Fruit fly (Drosophila melanogaster) whole organism, embryonic: ENCODE results near the gene Zaf1.

Experiments
- B-H2 ChIP-seq: fragments of 200-800 bp; sonication (Bioruptor generic); optimal IDR thresholded peaks from 2 replicates; lab custom pipeline; 2018; ENCODE audit warnings: missing biosample characterization, mild to moderate bottlenecking, missing genetic modification characterization
- CG11247 ChIP-seq: fragments of 200-800 bp; sonication (Bioruptor generic); IDR thresholded peaks from 2 replicates; pipeline ENCODE4 v1.3.6; 2022; ENCODE audit warnings: missing biosample characterization, missing genetic modification characterization
- CG11560 ChIP-seq: fragments of 200-800 bp; sonication (Bioruptor generic); IDR thresholded peaks from 3 replicates; pipeline ENCODE4 v1.3.6; 2022; ENCODE audit warnings: missing biosample characterization, missing genetic modification characterization
- CG12236 ChIP-seq: fragments of 200-800 bp; sonication (Bioruptor generic); optimal IDR thresholded peaks from 2 replicates; lab custom pipeline; 2016; ENCODE audit warnings: missing biosample characterization, missing genetic modification characterization
- CG13287 ChIP-seq: fragments of 200-800 bp; sonication (Bioruptor generic); IDR thresholded peaks from 2 replicates; pipeline ENCODE4 v1.3.6; 2022; ENCODE audit warnings: missing biosample characterization, missing genetic modification characterization; ENCODE audit not compliant: partially characterized antibody
- CG13296 ChIP-seq: fragments of 200-800 bp; sonication (Bioruptor generic); optimal IDR thresholded peaks from 3 replicates; lab custom pipeline; 2018; ENCODE audit warnings: missing biosample characterization, mild to moderate bottlenecking, missing genetic modification characterization
- CG15269 ChIP-seq: fragments of 200-800 bp; sonication (Bioruptor generic); optimal IDR thresholded peaks from 2 replicates; lab custom pipeline; 2018; ENCODE audit warnings: missing biosample characterization, mild to moderate bottlenecking, missing genetic modification characterization, moderate library complexity
- CG31441 ChIP-seq: fragments of 200-800 bp; sonication (Bioruptor generic); IDR thresholded peaks from 2 replicates; pipeline ENCODE4 v1.3.6; 2022; ENCODE audit warnings: missing biosample characterization, missing genetic modification characterization
- CG34224 ChIP-seq: fragments of 200-800 bp; sonication (Bioruptor generic); IDR thresholded peaks from 3 replicates; pipeline ENCODE4 v1.3.6; 2022; ENCODE audit warnings: missing biosample characterization, missing genetic modification characterization; ENCODE audit not compliant: partially characterized antibody
- CG34376 ChIP-seq: fragments of 200-800 bp; sonication (Bioruptor generic); optimal IDR thresholded peaks from 2 replicates; lab custom pipeline; 2018; ENCODE audit warnings: missing biosample characterization, mild to moderate bottlenecking, missing genetic modification characterization
- CG3726 ChIP-seq: fragments of 200-800 bp; sonication (Bioruptor generic); IDR thresholded peaks from 3 replicates; pipeline ENCODE4, ENCODE4 v1.3.6; 2022; ENCODE audit warnings: missing biosample characterization, missing genetic modification characterization
- CG8290 ChIP-seq, 3 experiments: fragments of 200-800 bp; sonication (Bioruptor generic); optimal IDR thresholded peaks; 2 replicates each; lab custom pipeline; 2016 to 2019; ENCODE audit warnings: missing biosample characterization in 3 of 3, missing genetic modification characterization in 3 of 3, mild to moderate bottlenecking in 2 of 3, moderate library complexity in 1 of 3
- CG9437 ChIP-seq: fragments of 200-800 bp; sonication (Bioruptor generic); optimal IDR thresholded peaks from 2 replicates; lab custom pipeline; 2018; ENCODE audit warnings: missing biosample characterization, mild to moderate bottlenecking, missing genetic modification characterization
- CG9797 ChIP-seq: fragments of 200-800 bp; sonication (Bioruptor generic); optimal IDR thresholded peaks from 3 replicates; lab custom pipeline; 2018; ENCODE audit warnings: missing biosample characterization, mild to moderate bottlenecking, missing genetic modification characterization
- D19B ChIP-seq: fragments of 200-800 bp; sonication (Bioruptor generic); optimal IDR thresholded peaks from 2 replicates; lab custom pipeline; 2017; ENCODE audit warnings: missing biosample characterization, mild to moderate bottlenecking, missing genetic modification characterization
- Dip3 ChIP-seq: fragments of 200-800 bp; sonication (Bioruptor generic); optimal IDR thresholded peaks from 3 replicates; lab custom pipeline; 2016; ENCODE audit warnings: missing biosample characterization, missing genetic modification characterization
- Dp ChIP-seq: fragments of 200-800 bp; sonication (Bioruptor generic); optimal IDR thresholded peaks from 2 replicates; lab custom pipeline; 2018; ENCODE audit warnings: missing biosample characterization, mild to moderate bottlenecking, missing genetic modification characterization, moderate library complexity
- Gsc ChIP-seq: fragments of 200-800 bp; sonication (Bioruptor generic); IDR thresholded peaks from 2 replicates; pipeline ENCODE4 v1.3.6; 2022; ENCODE audit warnings: missing biosample characterization, missing genetic modification characterization
- HLH4C ChIP-seq: fragments of 200-800 bp; sonication (Bioruptor generic); IDR thresholded peaks from 3 replicates; pipeline ENCODE4 v1.3.6; 2022; ENCODE audit warnings: missing biosample characterization, missing genetic modification characterization; ENCODE audit not compliant: partially characterized antibody
- Myb ChIP-seq: fragments of 200-800 bp; sonication (Bioruptor generic); optimal IDR thresholded peaks from 2 replicates; lab custom pipeline; 2016; ENCODE audit warnings: missing biosample characterization, missing genetic modification characterization
- NC2α ChIP-seq: fragments of 200-800 bp; sonication (Bioruptor generic); optimal IDR thresholded peaks from 2 replicates; lab custom pipeline; 2016; ENCODE audit warnings: missing biosample characterization, missing genetic modification characterization
- Nf-YB ChIP-seq: fragments of 200-800 bp; sonication (Bioruptor generic); optimal IDR thresholded peaks from 3 replicates; lab custom pipeline; 2019; ENCODE audit warnings: missing biosample characterization, mild to moderate bottlenecking, missing genetic modification characterization, moderate library complexity
- Ravus ChIP-seq: fragments of 200-800 bp; sonication (Bioruptor generic); IDR thresholded peaks from 2 replicates; pipeline ENCODE4 v1.3.6; 2022; ENCODE audit warnings: missing biosample characterization, missing genetic modification characterization
- Sox100B ChIP-seq: fragments of 200-800 bp; sonication (Bioruptor generic); optimal IDR thresholded peaks from 3 replicates; lab custom pipeline; 2018; ENCODE audit warnings: missing biosample characterization, mild to moderate bottlenecking, missing genetic modification characterization
- Sry-δ ChIP-seq: fragments of 200-800 bp; sonication (Bioruptor generic); optimal IDR thresholded peaks from 2 replicates; lab custom pipeline; 2016; ENCODE audit warnings: missing biosample characterization, missing genetic modification characterization
- Ssrp ChIP-seq: fragments of 200-800 bp; sonication (Bioruptor generic); optimal IDR thresholded peaks from 2 replicates; lab custom pipeline; 2018; ENCODE audit warnings: missing biosample characterization, mild to moderate bottlenecking, missing genetic modification characterization, moderate library complexity
- ab ChIP-seq: fragments of 200-800 bp; sonication (Bioruptor generic); optimal IDR thresholded peaks from 2 replicates; lab custom pipeline; 2016; ENCODE audit warnings: missing biosample characterization, missing genetic modification characterization
- az2 ChIP-seq: fragments of 200-800 bp; sonication (Bioruptor generic); optimal IDR thresholded peaks from 3 replicates; lab custom pipeline; 2016; ENCODE audit warnings: missing biosample characterization, missing genetic modification characterization
- btn ChIP-seq: fragments of 200-800 bp; sonication (Bioruptor generic); optimal IDR thresholded peaks from 2 replicates; lab custom pipeline; 2016; ENCODE audit warnings: missing biosample characterization, missing genetic modification characterization
- cad ChIP-seq: fragments of >200 bp; optimal IDR thresholded peaks from 2 replicates; lab custom pipeline; 2017; ENCODE audit warnings: missing biosample characterization, missing genetic modification characterization
- chinmo ChIP-seq: fragments of 200-800 bp; sonication (Bioruptor generic); IDR thresholded peaks from 4 replicates; pipeline ENCODE4 v1.3.6; 2022; ENCODE audit warnings: missing biosample characterization, missing genetic modification characterization; ENCODE audit not compliant: partially characterized antibody
- eve ChIP-seq, 2 experiments: fragments of >200 bp; optimal IDR thresholded peaks; 2 replicates each; lab custom pipeline; 2017; ENCODE audit warnings: missing biosample characterization in 2 of 2, missing genetic modification characterization in 2 of 2
- gcm ChIP-seq: fragments of 200-800 bp; sonication (Bioruptor generic); optimal IDR thresholded peaks from 2 replicates; lab custom pipeline; 2019; ENCODE audit warnings: missing biosample characterization, mild to moderate bottlenecking, missing genetic modification characterization, moderate library complexity
- gfzf ChIP-seq: fragments of 200-800 bp; sonication (Bioruptor generic); optimal IDR thresholded peaks from 2 replicates; lab custom pipeline; 2016; ENCODE audit warnings: missing biosample characterization, mild to moderate bottlenecking, missing genetic modification characterization, moderate library complexity
- grau ChIP-seq: fragments of 200-800 bp; optimal IDR thresholded peaks from 3 replicates; lab custom pipeline; 2019; ENCODE audit warnings: missing biosample characterization, mild to moderate bottlenecking, missing genetic modification characterization, moderate library complexity
- her ChIP-seq: fragments of 200-800 bp; sonication (Bioruptor generic); optimal IDR thresholded peaks from 2 replicates; lab custom pipeline; 2016; ENCODE audit warnings: missing biosample characterization, missing genetic modification characterization
- lab ChIP-seq: fragments of 200-800 bp; sonication (Bioruptor generic); optimal IDR thresholded peaks from 3 replicates; lab custom pipeline; 2017; ENCODE audit warnings: missing biosample characterization, missing genetic modification characterization, mild to moderate bottlenecking, moderate library complexity, missing genetic modification reagents
- nau ChIP-seq: fragments of 200-800 bp; sonication (Bioruptor generic); optimal IDR thresholded peaks from 3 replicates; lab custom pipeline; 2017; ENCODE audit warnings: missing biosample characterization, mild to moderate bottlenecking, missing genetic modification characterization, missing genetic modification reagents
- nerfin-1 ChIP-seq: fragments of 200-800 bp; sonication (Bioruptor generic); optimal IDR thresholded peaks from 3 replicates; lab custom pipeline; 2019; ENCODE audit warnings: missing biosample characterization, mild to moderate bottlenecking, missing genetic modification characterization, moderate library complexity
- p53 ChIP-seq: fragments of 200-800 bp; sonication (Bioruptor generic); optimal IDR thresholded peaks from 2 replicates; lab custom pipeline; 2016; ENCODE audit warnings: missing biosample characterization, missing genetic modification characterization
- pho ChIP-seq: fragments of 200-800 bp; sonication (Bioruptor generic); optimal IDR thresholded peaks from 2 replicates; lab custom pipeline; 2016; ENCODE audit warnings: missing biosample characterization, missing genetic modification characterization
- ranshi ChIP-seq: fragments of 200-800 bp; sonication (Bioruptor generic); IDR thresholded peaks from 2 replicates; pipeline ENCODE4 v1.3.6; 2022; ENCODE audit warnings: missing biosample characterization, missing genetic modification characterization
- rib ChIP-seq: fragments of 200-800 bp; sonication (Bioruptor generic); IDR thresholded peaks from 2 replicates; pipeline ENCODE4 v1.3.6; 2022; ENCODE audit warnings: missing biosample characterization, missing genetic modification characterization
- salm ChIP-seq: fragments of 200-800 bp; sonication (Bioruptor generic); optimal IDR thresholded peaks from 2 replicates; lab custom pipeline; 2018; ENCODE audit warnings: missing biosample characterization, mild to moderate bottlenecking, missing genetic modification characterization
- sens ChIP-seq: fragments of 200-800 bp; sonication (Bioruptor generic); peaks from one replicate; lab custom pipeline; 2016; ENCODE audit warnings: missing biosample characterization, missing genetic modification characterization
- tap ChIP-seq: fragments of 200-800 bp; optimal IDR thresholded peaks from 3 replicates; lab custom pipeline; 2019; ENCODE audit warnings: missing biosample characterization, mild to moderate bottlenecking, missing genetic modification characterization, moderate library complexity
- trh ChIP-seq: fragments of 200-800 bp; sonication (Bioruptor generic); optimal IDR thresholded peaks from 2 replicates; lab custom pipeline; 2016; ENCODE audit warnings: missing biosample characterization, missing genetic modification characterization
- tup ChIP-seq: fragments of 200-800 bp; sonication (Bioruptor generic); optimal IDR thresholded peaks from 2 replicates; lab custom pipeline; 2016; ENCODE audit warnings: missing biosample characterization, mild to moderate bottlenecking, missing genetic modification characterization, moderate library complexity
- unc-4 ChIP-seq: fragments of 200-800 bp; sonication (Bioruptor generic); IDR thresholded peaks from 2 replicates; pipeline ENCODE4 v1.3.6; 2022; ENCODE audit warnings: missing biosample characterization, missing genetic modification characterization; ENCODE audit not compliant: partially characterized antibody
- usp ChIP-seq: fragments of >200 bp; optimal IDR thresholded peaks from 2 replicates; lab custom pipeline; 2017; ENCODE audit warnings: missing biosample characterization, missing genetic modification characterization
- vvl ChIP-seq: fragments of 200-800 bp; sonication (Bioruptor generic); IDR thresholded peaks from 2 replicates; pipeline ENCODE4 v1.3.6; 2022; ENCODE audit warnings: missing biosample characterization, missing genetic modification characterization

Zaf1 gene

dm6 chr3R:11626571-11626970, 1.1 kb upstream of the Zaf1 start, which contains the start of the genes CG6813 and CG18764 (continued):
- TF ChIP-seq nerfin-1 (tag; lab: Kevin White, UChicago) (no peak), vvl (GFP tag; lab: Robert Waterston, UW) (no peak), CG13296 (GFP tag; lab: Kevin White, UChicago) (no peak), Sry-δ (GFP tag; lab: Kevin White, UChicago) (peak; percentile 3), salm (tag; lab: Kevin White, UChicago) (no peak), CG3726 (no peak), nau (GFP tag; lab: Kevin White, UChicago) (no peak), CG11247 (GFP tag; lab: Robert Waterston, UW) (no peak), Nf-YB (GFP tag; lab: Kevin White, UChicago) (no peak), pho (GFP tag; lab: Kevin White, UChicago) (no peak), CG34376 (GFP tag; lab: Kevin White, UChicago) (peak; percentile 14), NC2α (GFP tag; lab: Kevin White, UChicago) (no peak), CG34224 (GFP tag; lab: Robert Waterston, UW) (0 out of 3 replicates have a peak, but pooled peaks have one; percentile 29), usp (GFP tag; lab: Kevin White, UChicago) (no peak), Dip3 (GFP tag; lab: Kevin White, UChicago) (no peak), chinmo (GFP tag; lab: Robert Waterston, UW) (peak; percentile 43; the same call in 1 of the 4 replicates), ab (GFP tag; lab: Kevin White, UChicago) (no peak), CG15269 (tag; lab: Kevin White, UChicago) (no peak), Ravus (GFP tag; lab: Robert Waterston, UW) (no peak), B-H2 (GFP tag; lab: Kevin White, UChicago) (no peak), Sox100B (GFP tag; lab: Kevin White, UChicago) (no peak), CG9797 (peak; percentile 10), CG13287 (peak; percentile 49), Myb (peak; percentile 41), p53 (GFP tag; lab: Kevin White, UChicago) (no peak), CG8290 (GFP tag; optimal IDR thresholded peaks at IDR 0.05; lab: Kevin White, UChicago) (no peak), CG8290 (tag; optimal IDR thresholded peaks at IDR 0.05; lab: Kevin White, UChicago) (no peak), Ssrp (tag; lab: Kevin White, UChicago) (no peak), trh (GFP tag; lab: Kevin White, UChicago) (no peak), CG9437 (GFP tag; lab: Kevin White, UChicago) (peak; percentile 97), Dp (GFP tag; lab: Kevin White, UChicago) (peak; percentile 52), tap (tag; lab: Kevin White, UChicago) (no peak), CG12236 (GFP tag; lab: Kevin White, UChicago) (no peak), D19B (GFP tag; lab: Kevin White, UChicago) (no peak), gcm (GFP tag; lab: Kevin White, UChicago) (no peak), tup (no peak), HLH4C (GFP tag; lab: Robert Waterston, UW) (peak; percentile 41; the same call in 1 of the 3 replicates), sens (GFP tag; lab: Kevin White, UChicago) (peak; percentile 69), eve (GFP tag; optimal IDR thresholded peaks at IDR 0.05; lab: Kevin White, UChicago) (no peak), Gsc (GFP tag; lab: Robert Waterston, UW) (no peak), cad (GFP tag; lab: Kevin White, UChicago) (no peak), unc-4 (GFP tag; lab: Robert Waterston, UW) (peak; percentile 38; the same call in 1 of the 2 replicates), gfzf (GFP tag; lab: Kevin White, UChicago) (peak; percentile 45), btn (GFP tag; lab: Kevin White, UChicago) (no peak), grau (tag; lab: Kevin White, UChicago) (no peak), lab (no peak), CG11560 (tag; lab: Robert Waterston, UW) (no peak), CG31441 (GFP tag; lab: Robert Waterston, UW) (no peak), az2 (GFP tag; lab: Kevin White, UChicago) (no peak), ranshi (GFP tag; lab: Robert Waterston, UW) (no peak), rib (no peak), her (no peak)
